Worm (Caenorhabditis elegans) whole organism, L4 larva: Measurements from ENCODE around the gene ins-21.

Experiments used
- F37D6.2 ChIP-seq: sonication (generic microtip); optimal IDR thresholded peaks from 2 replicates; lab custom pipeline; 2016; ENCODE audit warnings: mild to moderate bottlenecking, missing genetic modification characterization, missing compliant biosample characterization
- F44E2.7 ChIP-seq: fragments of 200-800 bp; sonication (Bioruptor generic); IDR thresholded peaks from 2 replicates; pipeline ENCODE4 v2.1.2; 2022; ENCODE audit warnings: missing genetic modification characterization, missing compliant biosample characterization
- Y105C5A.15 ChIP-seq: fragments of 200-800 bp; sonication (Bioruptor generic); IDR thresholded peaks from 2 replicates; pipeline ENCODE4 v1.3.6; 2022; ENCODE audit warnings: missing genetic modification characterization, missing compliant biosample characterization
- Y48G9A.11 ChIP-seq: fragments of 200-800 bp; sonication (Bioruptor generic); IDR thresholded peaks from 2 replicates; pipeline ENCODE4 v1.3.6; 2022; ENCODE audit warnings: missing genetic modification reagents, missing genetic modification characterization, missing compliant biosample characterization
- Y5F2A.4 ChIP-seq: fragments of 200-800 bp; sonication (Bioruptor generic); optimal IDR thresholded peaks from 2 replicates; lab custom pipeline; 2018; ENCODE audit warnings: mild to moderate bottlenecking, missing genetic modification characterization, missing compliant biosample characterization
- aha-1 ChIP-seq: fragments of 150-350 bp; peaks from one replicate; lab custom pipeline; 2014; ENCODE audit warnings: missing biosample characterization, missing genetic modification characterization
- ceh-44 ChIP-seq: fragments of 200-800 bp; sonication (Bioruptor generic); IDR thresholded peaks from 2 replicates; pipeline ENCODE4 v1.3.6; 2022; ENCODE audit warnings: missing genetic modification reagents, missing genetic modification characterization, missing compliant biosample characterization
- ceh-62 ChIP-seq: sonication (generic microtip); optimal IDR thresholded peaks from 2 replicates; lab custom pipeline; 2017; ENCODE audit warnings: missing biosample characterization, missing genetic modification characterization
- cey-2 ChIP-seq: sonication (generic microtip); optimal IDR thresholded peaks from 3 replicates; lab custom pipeline; 2017; ENCODE audit warnings: missing genetic modification characterization, mild to moderate bottlenecking, missing compliant biosample characterization, antibody characterized with exemption, borderline replicate concordance; ENCODE audit not compliant: insufficient read depth
- daf-12 ChIP-seq: fragments of 150-350 bp; optimal IDR thresholded peaks from 2 replicates; lab custom pipeline; 2014; ENCODE audit warnings: missing biosample characterization, missing genetic modification reagents, missing genetic modification characterization
- daf-16 ChIP-seq, 3 experiments: sonication (generic microtip); optimal IDR thresholded peaks; 2 replicates each; lab custom pipeline; 2016 to 2017; ENCODE audit warnings: missing genetic modification characterization in 3 of 3, missing genetic modification reagents in 3 of 3, mild to moderate bottlenecking in 2 of 3, missing compliant biosample characterization in 2 of 3, missing biosample characterization in 1 of 3, moderate library complexity in 1 of 3
- dpl-1 ChIP-seq: fragments of 150-350 bp; optimal IDR thresholded peaks from 2 replicates; lab custom pipeline; 2014; ENCODE audit warnings: missing biosample characterization, missing genetic modification reagents, missing genetic modification characterization
- egl-43 ChIP-seq: fragments of 200-800 bp; sonication (Bioruptor generic); IDR thresholded peaks from 2 replicates; pipeline ENCODE4 v1.3.6; 2022; ENCODE audit warnings: missing genetic modification reagents, missing genetic modification characterization, missing compliant biosample characterization
- hif-1 ChIP-seq, 2 experiments: sonication (generic microtip); optimal IDR thresholded peaks; 2 replicates each; lab custom pipeline; 2016 to 2017; ENCODE audit warnings: missing compliant biosample characterization in 2 of 2, missing genetic modification characterization in 2 of 2, missing genetic modification reagents in 2 of 2, missing genotype in 2 of 2, mild to moderate bottlenecking in 1 of 2
- hlh-30 ChIP-seq: sonication (generic microtip); optimal IDR thresholded peaks from 2 replicates; lab custom pipeline; 2017; ENCODE audit warnings: antibody characterized with exemption, mild to moderate bottlenecking, missing genetic modification characterization, missing compliant biosample characterization; ENCODE audit not compliant: insufficient read depth
- jun-1 ChIP-seq: fragments of 150-350 bp; optimal IDR thresholded peaks from 2 replicates; lab custom pipeline; 2014; ENCODE audit warnings: missing biosample characterization, missing genetic modification reagents, missing genetic modification characterization
- lin-13 ChIP-seq: fragments of 150-350 bp; optimal IDR thresholded peaks from 2 replicates; lab custom pipeline; 2014; ENCODE audit warnings: missing biosample characterization, missing genetic modification reagents, missing genetic modification characterization
- lin-15B ChIP-seq: fragments of 150-350 bp; sonication (generic microtip); optimal IDR thresholded peaks from 3 replicates; lab custom pipeline; 2014; ENCODE audit warnings: missing biosample characterization, missing genetic modification characterization
- lin-39 ChIP-seq: fragments of 150-350 bp; optimal IDR thresholded peaks from 2 replicates; lab custom pipeline; 2014; ENCODE audit warnings: missing biosample characterization, missing genetic modification reagents, missing genetic modification characterization
- lsy-2 ChIP-seq, 2 experiments: fragments of 150-350 bp in 1 of 2; sonication (generic microtip) in 1 of 2; optimal IDR thresholded peaks; 2 replicates each; lab custom pipeline; 2014 to 2017; ENCODE audit warnings: missing biosample characterization in 2 of 2, missing genetic modification characterization in 2 of 2
- mep-1 ChIP-seq: fragments of 150-350 bp; sonication (generic microtip); optimal IDR thresholded peaks from 3 replicates; lab custom pipeline; 2014; ENCODE audit warnings: missing biosample characterization, missing genetic modification characterization
- mxl-3 ChIP-seq: fragments of 200-800 bp; sonication (Bioruptor generic); optimal IDR thresholded peaks from 2 replicates; lab custom pipeline; 2018; ENCODE audit warnings: mild to moderate bottlenecking, missing genetic modification characterization, missing compliant biosample characterization
- nhr-10 ChIP-seq: fragments of 150-350 bp; optimal IDR thresholded peaks from 2 replicates; lab custom pipeline; 2014; ENCODE audit warnings: missing biosample characterization, missing genetic modification characterization
- nhr-237 ChIP-seq: sonication (generic microtip); optimal IDR thresholded peaks from 2 replicates; lab custom pipeline; 2017; ENCODE audit warnings: missing biosample characterization, missing genetic modification characterization
- nhr-41 ChIP-seq: fragments of 200-800 bp; sonication (Bioruptor generic); IDR thresholded peaks from 2 replicates; pipeline ENCODE4 v1.3.6; 2022; ENCODE audit warnings: missing genetic modification reagents, missing genetic modification characterization, missing compliant biosample characterization
- pha-4 ChIP-seq, 2 experiments: fragments of 150-350 bp in 1 of 2; fragments of 200-800 bp in 1 of 2; sonication (Bioruptor generic) in 1 of 2; IDR thresholded peaks in 1 of 2; optimal IDR thresholded peaks in 1 of 2; 2 replicates each; pipeline versions ENCODE4 v1.3.6 to Lab custom; 2014 to 2022; ENCODE audit warnings: missing genetic modification characterization in 2 of 2, missing genetic modification reagents in 2 of 2, missing biosample characterization in 1 of 2, missing compliant biosample characterization in 1 of 2
- php-3 ChIP-seq: fragments of 200-800 bp; sonication (Bioruptor generic); IDR thresholded peaks from 2 replicates; pipeline ENCODE4 v1.3.6; 2022; ENCODE audit warnings: missing genetic modification reagents, missing genetic modification characterization, missing compliant biosample characterization
- pqm-1 ChIP-seq: sonication (generic microtip); optimal IDR thresholded peaks from 2 replicates; lab custom pipeline; 2017; ENCODE audit warnings: missing biosample characterization, missing genetic modification characterization
- skn-1 ChIP-seq: fragments of 150-350 bp; optimal IDR thresholded peaks from 2 replicates; lab custom pipeline; 2014; ENCODE audit warnings: missing biosample characterization, missing genetic modification characterization
- tag-97 ChIP-seq: fragments of 200-800 bp; sonication (Bioruptor generic); IDR thresholded peaks from 2 replicates; pipeline ENCODE4 v1.3.6; 2022; ENCODE audit warnings: missing genetic modification characterization, missing compliant biosample characterization
- unc-39 ChIP-seq: sonication (generic microtip); optimal IDR thresholded peaks from 2 replicates; lab custom pipeline; 2017; ENCODE audit warnings: missing biosample characterization, missing genetic modification characterization
- unc-62 ChIP-seq, 3 experiments: fragments of 150-350 bp in 1 of 3; sonication (generic microtip); optimal IDR thresholded peaks in 2 of 3; peaks in 1 of 3; 1 replicate in 1 of 3; 2 replicates in 2 of 3; lab custom pipeline; 2014 to 2017; ENCODE audit warnings: missing biosample characterization in 3 of 3, missing genetic modification characterization in 3 of 3, missing genetic modification reagents in 3 of 3, missing genotype in 1 of 3
- zag-1 ChIP-seq: fragments of 150-350 bp; optimal IDR thresholded peaks from 2 replicates; lab custom pipeline; 2014; ENCODE audit warnings: missing biosample characterization, missing genetic modification characterization
- zfp-3 ChIP-seq: fragments of 200-800 bp; sonication (Bioruptor generic); conservative IDR thresholded peaks from 2 replicates; pipeline ENCODE4 v1.3.6; 2022; ENCODE audit warnings: missing genetic modification reagents, missing genetic modification characterization, missing compliant biosample characterization
- ztf-11 ChIP-seq: fragments of 150-350 bp; optimal IDR thresholded peaks from 2 replicates; lab custom pipeline; 2014; ENCODE audit warnings: missing biosample characterization, missing genetic modification characterization

The ins-21 gene

ce11 chrIII:10004213-10004612 is 19.3 kb upstream of the ins-21 start, which contains the start of gene C05B5.11:
Gene C05B5.11, plus strand, starts transcription at chrIII:10004513.
- no peak for TF ChIP-seq ceh-62 (tag; lab: Kevin White, UChicago)
- no peak for TF ChIP-seq daf-12 (tag; lab: Kevin White, UChicago)
- no peak for TF ChIP-seq pha-4 (GFP tag; IDR thresholded peaks at IDR 0.05; lab: Robert Waterston, UW)
- TF ChIP-seq pha-4 (tag; optimal IDR thresholded peaks at IDR 0.05; lab: Kevin White, UChicago): no peak
- no peak for TF ChIP-seq skn-1 (tag; lab: Kevin White, UChicago)
- TF ChIP-seq mep-1 (tag; lab: Kevin White, UChicago): no peak
- TF ChIP-seq unc-39 (tag; lab: Kevin White, UChicago): no peak
- no peak for TF ChIP-seq pqm-1 (tag; lab: Kevin White, UChicago)
- TF ChIP-seq lin-39: no peak
- TF ChIP-seq Y5F2A.4 (GFP tag; lab: Kevin White, UChicago): no peak
- TF ChIP-seq ceh-44 (GFP tag; lab: Robert Waterston, UW): no peak
- no peak for TF ChIP-seq nhr-237 (tag; lab: Kevin White, UChicago)
- no peak for TF ChIP-seq egl-43 (GFP tag; lab: Robert Waterston, UW)
- no peak for TF ChIP-seq lin-13 (GFP tag; lab: Kevin White, UChicago)

DNA sequence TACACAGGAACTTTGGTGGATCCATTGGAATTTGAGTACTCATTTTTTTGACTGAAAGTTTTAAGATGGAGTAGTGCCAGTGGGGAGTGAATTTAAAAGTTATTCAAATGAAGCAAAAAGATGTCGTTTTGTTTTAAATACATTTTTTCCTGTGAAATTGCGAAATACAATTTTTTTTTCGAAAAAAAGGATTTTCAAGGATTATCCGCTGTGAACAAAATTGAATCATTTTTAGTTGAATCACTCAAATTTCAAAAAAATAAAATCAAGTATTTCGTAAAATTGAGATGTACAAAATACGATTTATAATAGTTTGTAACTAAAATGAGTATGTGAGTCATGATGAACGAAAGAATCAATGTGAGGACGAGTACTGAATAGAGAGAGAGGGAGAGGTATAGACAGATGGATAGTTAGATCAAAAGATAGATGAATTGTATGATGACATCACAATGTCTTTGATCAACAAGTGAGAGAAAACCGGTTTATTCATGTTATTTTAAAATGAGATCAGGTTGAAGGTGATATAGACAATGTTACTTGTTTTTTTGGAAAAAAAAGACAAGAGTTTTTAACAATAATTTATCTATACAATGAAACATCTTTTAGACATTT is 16.7 kb upstream of the ins-21 start, which contains the start of gene C05B5.8:
Gene C05B5.8, minus strand, starts transcription at position 51 of the 615 bp plus-strand sequence.
- TF ChIP-seq lsy-2 (tag; optimal IDR thresholded peaks at IDR 0.05; lab: Kevin White, UChicago) (no peak), hif-1 (tag; optimal IDR thresholded peaks at IDR 0.05; lab: Kevin White, UChicago) (no peak), Y105C5A.15 (GFP tag; lab: Robert Waterston, UW) (no peak), aha-1 (tag; lab: Kevin White, UChicago) (peak; percentile 60), nhr-10 (tag; lab: Kevin White, UChicago) (no peak), mxl-3 (GFP tag; lab: Kevin White, UChicago) (no peak), cey-2 (peak; percentile 50), ztf-11 (tag; lab: Kevin White, UChicago) (no peak), unc-62 (GFP tag; optimal IDR thresholded peaks at IDR 0.05 in 1 of 2; lab: Kevin White, UChicago) (peak in 1 of 2 experiments; percentile 79), unc-62 (tag; optimal IDR thresholded peaks at IDR 0.05; lab: Kevin White, UChicago) (no peak), zag-1 (tag; lab: Kevin White, UChicago) (no peak), tag-97 (GFP tag; lab: Robert Waterston, UW) (no peak), dpl-1 (GFP tag; lab: Kevin White, UChicago) (no peak), daf-16 (GFP tag; optimal IDR thresholded peaks at IDR 0.05; lab: Kevin White, UChicago) (no peak), daf-16 (tag; optimal IDR thresholded peaks at IDR 0.05; lab: Kevin White, UChicago) (no peak), F37D6.2 (tag; lab: Kevin White, UChicago) (no peak), hlh-30 (peak; percentile 14), nhr-237 (tag; lab: Kevin White, UChicago) (no peak), nhr-41 (GFP tag; lab: Robert Waterston, UW) (no peak), unc-39 (tag; lab: Kevin White, UChicago) (no peak), Y48G9A.11 (GFP tag; lab: Robert Waterston, UW) (no peak), F44E2.7 (GFP tag; lab: Robert Waterston, UW) (no peak), lin-15B (no peak)

ce11 chrIII:10010117-10010516 is 13.4 kb upstream of the ins-21 start, which contains the start of gene fbxa-155:
Gene fbxa-155, minus strand, starts transcription at chrIII:10010217.
- no peak for TF ChIP-seq nhr-237 (tag; lab: Kevin White, UChicago)
- TF ChIP-seq lin-13 (GFP tag; lab: Kevin White, UChicago): no peak
- no peak for TF ChIP-seq php-3 (GFP tag; lab: Robert Waterston, UW)
- TF ChIP-seq skn-1 (tag; lab: Kevin White, UChicago): no peak
- no peak for TF ChIP-seq jun-1 (tag; lab: Kevin White, UChicago)
- TF ChIP-seq tag-97 (GFP tag; lab: Robert Waterston, UW): no peak
- TF ChIP-seq pha-4 (GFP tag; IDR thresholded peaks at IDR 0.05; lab: Robert Waterston, UW): no peak
- no peak for TF ChIP-seq pha-4 (tag; optimal IDR thresholded peaks at IDR 0.05; lab: Kevin White, UChicago)
- TF ChIP-seq zfp-3 (GFP tag; lab: Robert Waterston, UW): no peak
